Worm (Caenorhabditis elegans) whole organism, L3 larva: ENCODE data around the gene srbc-39.

Source experiments
- ZK546.5 ChIP-seq: sonication (generic microtip); optimal IDR thresholded peaks from 2 replicates; lab custom pipeline; 2017; ENCODE audit warnings: missing biosample characterization, missing genetic modification characterization
- aly-2 ChIP-seq: fragments of 150-350 bp; optimal IDR thresholded peaks from 2 replicates; lab custom pipeline; 2014; ENCODE audit warnings: missing biosample characterization, missing genetic modification characterization
- ama-1 ChIP-seq: fragments of 150-350 bp; optimal IDR thresholded peaks from 2 replicates; lab custom pipeline; 2018
- ceh-16 ChIP-seq: sonication (generic microtip); optimal IDR thresholded peaks from 2 replicates; lab custom pipeline; 2017; ENCODE audit warnings: missing biosample characterization, missing genetic modification characterization
- ceh-82 ChIP-seq: fragments of 150-350 bp; optimal IDR thresholded peaks from 2 replicates; lab custom pipeline; 2014; ENCODE audit warnings: missing biosample characterization, missing genetic modification characterization
- ceh-9 ChIP-seq: sonication (generic microtip); optimal IDR thresholded peaks from 2 replicates; lab custom pipeline; 2018; ENCODE audit warnings: missing biosample characterization, missing genetic modification characterization
- daf-12 ChIP-seq: fragments of 150-350 bp; optimal IDR thresholded peaks from 2 replicates; lab custom pipeline; 2014; ENCODE audit warnings: missing biosample characterization, missing genetic modification reagents, missing genetic modification characterization
- egl-27 ChIP-seq: sonication (generic microtip); optimal IDR thresholded peaks from 4 replicates; lab custom pipeline; 2017; ENCODE audit warnings: missing biosample characterization, missing genetic modification reagents, missing genetic modification characterization
- egl-5 ChIP-seq: fragments of 150-350 bp; optimal IDR thresholded peaks from 2 replicates; lab custom pipeline; 2017; ENCODE audit warnings: missing biosample characterization, missing genetic modification reagents, missing genetic modification characterization, inconsistent platforms
- elt-3 ChIP-seq, 3 experiments: fragments of 150-350 bp in 1 of 3; sonication (generic microtip) in 2 of 3; optimal IDR thresholded peaks; 2 replicates in 2 of 3; 4 replicates in 1 of 3; lab custom pipeline; 2014 to 2017; ENCODE audit warnings: missing biosample characterization in 3 of 3, missing genetic modification characterization in 3 of 3
- eor-1 ChIP-seq, 2 experiments: fragments of 150-350 bp; optimal IDR thresholded peaks; 2 replicates each; lab custom pipeline; 2014 to 2018; ENCODE audit warnings: missing biosample characterization in 2 of 2, missing genetic modification characterization in 2 of 2
- fkh-10 ChIP-seq: sonication (generic microtip); optimal IDR thresholded peaks from 2 replicates; lab custom pipeline; 2017; ENCODE audit warnings: missing biosample characterization, missing genetic modification reagents, missing genetic modification characterization
- jun-1 ChIP-seq: fragments of 150-350 bp; optimal IDR thresholded peaks from 2 replicates; lab custom pipeline; 2014; ENCODE audit warnings: missing biosample characterization, missing genetic modification reagents, missing genetic modification characterization
- lin-15B ChIP-seq: fragments of 150-350 bp; optimal IDR thresholded peaks from 2 replicates; lab custom pipeline; 2014; ENCODE audit warnings: missing biosample characterization, missing genetic modification characterization
- lin-39 ChIP-seq: fragments of 150-350 bp; optimal IDR thresholded peaks from 2 replicates; lab custom pipeline; 2018; ENCODE audit warnings: missing biosample characterization, missing genetic modification reagents, missing genetic modification characterization
- lsy-12 ChIP-seq: sonication (generic microtip); optimal IDR thresholded peaks from 2 replicates; lab custom pipeline; 2016; ENCODE audit warnings: mild to moderate bottlenecking, missing genetic modification characterization, missing compliant biosample characterization
- nhr-11 ChIP-seq: fragments of 150-350 bp; optimal IDR thresholded peaks from 2 replicates; lab custom pipeline; 2014; ENCODE audit warnings: missing biosample characterization, missing genetic modification characterization
- nhr-12 ChIP-seq: fragments of 150-350 bp; optimal IDR thresholded peaks from 2 replicates; lab custom pipeline; 2014; ENCODE audit warnings: missing biosample characterization, missing genetic modification characterization
- nhr-23 ChIP-seq: fragments of 150-350 bp; optimal IDR thresholded peaks from 2 replicates; lab custom pipeline; 2014; ENCODE audit warnings: missing biosample characterization, missing genetic modification reagents, missing genetic modification characterization
- nhr-25 ChIP-seq: sonication (generic microtip); optimal IDR thresholded peaks from 2 replicates; lab custom pipeline; 2017; ENCODE audit warnings: missing biosample characterization, missing genetic modification characterization
- nhr-28 ChIP-seq: fragments of 150-350 bp; optimal IDR thresholded peaks from 2 replicates; lab custom pipeline; 2014; ENCODE audit warnings: missing biosample characterization, missing genetic modification characterization
- nhr-43 ChIP-seq: sonication (generic microtip); optimal IDR thresholded peaks from 2 replicates; lab custom pipeline; 2016; ENCODE audit warnings: mild to moderate bottlenecking, missing genetic modification characterization, missing compliant biosample characterization; ENCODE audit not compliant: poor library complexity, severe bottlenecking
- nhr-77 ChIP-seq: fragments of 150-350 bp; optimal IDR thresholded peaks from 2 replicates; lab custom pipeline; 2014; ENCODE audit warnings: missing biosample characterization, missing genetic modification characterization
- pha-4 ChIP-seq: fragments of 150-350 bp; optimal IDR thresholded peaks from 2 replicates; lab custom pipeline; 2014; ENCODE audit warnings: missing biosample characterization, missing genetic modification reagents, missing genetic modification characterization
- pqm-1 ChIP-seq: fragments of 150-350 bp; optimal IDR thresholded peaks from 2 replicates; lab custom pipeline; 2017; ENCODE audit warnings: missing biosample characterization, missing genetic modification characterization, inconsistent platforms
- sea-2 ChIP-seq: fragments of 150-350 bp; sonication (generic microtip); optimal IDR thresholded peaks from 4 replicates; lab custom pipeline; 2014; ENCODE audit warnings: missing biosample characterization, missing genetic modification reagents, missing genetic modification characterization
- snpc-4 ChIP-seq: fragments of 150-350 bp; optimal IDR thresholded peaks from 2 replicates; lab custom pipeline; 2014; ENCODE audit warnings: missing biosample characterization, missing genetic modification characterization
- tbx-2 ChIP-seq: sonication (generic microtip); optimal IDR thresholded peaks from 2 replicates; lab custom pipeline; 2016; ENCODE audit warnings: mild to moderate bottlenecking, missing genetic modification characterization, missing compliant biosample characterization
- unc-39 ChIP-seq: sonication (generic microtip); optimal IDR thresholded peaks from 4 replicates; lab custom pipeline; 2017; ENCODE audit warnings: missing biosample characterization, missing genetic modification characterization
- ztf-11 ChIP-seq: fragments of 150-350 bp; optimal IDR thresholded peaks from 2 replicates; lab custom pipeline; 2014; ENCODE audit warnings: missing biosample characterization, missing genetic modification characterization
- ztf-4 ChIP-seq: fragments of 150-350 bp; optimal IDR thresholded peaks from 2 replicates; lab custom pipeline; 2014; ENCODE audit warnings: missing biosample characterization, missing genetic modification characterization

srbc-39 gene

DNA sequence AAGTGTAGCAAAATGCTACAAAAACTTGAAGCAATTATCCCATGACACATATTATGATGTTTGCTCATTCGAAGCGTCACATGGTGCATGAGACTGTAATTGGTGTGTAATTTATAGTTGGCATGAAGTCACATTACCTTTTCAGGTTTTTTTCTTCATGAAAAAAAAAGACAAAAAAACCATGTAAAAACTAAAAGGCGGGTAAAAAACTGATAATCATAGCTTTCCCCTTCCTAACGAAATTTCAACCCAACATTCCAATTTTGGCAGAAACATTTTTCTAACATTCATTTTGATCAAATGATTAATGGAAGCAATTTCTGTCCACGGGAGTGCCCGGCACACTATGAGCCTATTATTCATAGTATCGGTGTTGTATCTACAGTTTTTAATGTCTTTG lies 39.1 kb downstream of the srbc-39 start, which contains the start of gene sri-4:
TSS of gene sri-4 (plus strand) at position 301 of the 400 bp plus-strand sequence.
- no peak for TF ChIP-seq egl-5 (tag; lab: Kevin White, UChicago)
- TF ChIP-seq unc-39 (tag; lab: Kevin White, UChicago), result no peak
- TF ChIP-seq jun-1 (tag; lab: Kevin White, UChicago), result no peak
- TF ChIP-seq nhr-28 (tag; lab: Kevin White, UChicago), result no peak
- TF ChIP-seq ceh-9 (tag; lab: Kevin White, UChicago), result no peak
- TF ChIP-seq daf-12, result no peak
- TF ChIP-seq ZK546.5 (tag; lab: Kevin White, UChicago), result no peak
- no peak for TF ChIP-seq nhr-43 (tag; lab: Kevin White, UChicago)
- no peak for TF ChIP-seq pha-4 (tag; lab: Kevin White, UChicago)
- no peak for TF ChIP-seq nhr-23 (tag; lab: Kevin White, UChicago)
- TF ChIP-seq lin-39 (tag; lab: Kevin White, UChicago), result no peak
- no peak for TF ChIP-seq nhr-11 (tag; lab: Kevin White, UChicago)
- TF ChIP-seq ceh-16 (tag; lab: Kevin White, UChicago), result no peak
- no peak for TF ChIP-seq lsy-12 (tag; lab: Kevin White, UChicago)
- no peak for TF ChIP-seq nhr-77 (tag; lab: Kevin White, UChicago)
- no peak for TF ChIP-seq tbx-2 (tag; lab: Kevin White, UChicago)
- no peak for TF ChIP-seq fkh-10
- TF ChIP-seq aly-2 (tag; lab: Kevin White, UChicago), result no peak

DNA sequence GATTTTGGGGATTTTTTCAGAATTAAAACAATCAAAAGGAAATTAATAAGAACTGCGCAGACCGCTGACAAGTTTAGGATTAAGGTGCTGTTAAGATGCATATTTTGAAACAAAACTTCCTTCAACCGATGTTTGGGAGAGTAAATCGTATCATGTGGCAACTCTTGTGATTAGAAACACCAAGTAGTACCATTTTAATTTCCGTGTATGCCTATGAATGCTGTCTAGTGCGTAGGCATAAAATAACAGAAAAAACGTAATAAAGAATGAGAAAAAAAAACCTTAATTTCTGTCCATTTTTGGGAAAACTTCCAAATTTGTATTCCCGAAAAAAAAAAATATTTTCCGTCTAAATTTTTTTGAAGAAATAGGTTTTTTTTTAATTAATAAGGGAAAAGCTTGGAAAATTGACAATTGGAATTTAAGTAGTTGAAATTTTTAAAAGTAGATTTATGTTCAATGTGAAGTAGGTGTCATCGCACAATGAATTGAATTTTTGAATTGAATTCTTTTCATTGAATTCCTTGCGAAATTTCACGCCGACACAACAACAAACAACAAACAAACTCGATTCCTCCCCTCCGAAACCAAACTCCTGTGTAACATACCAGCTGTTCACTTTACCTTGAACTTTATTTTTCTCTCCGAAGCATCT lies 43.9 kb downstream of the srbc-39 start, which contains the start of the genes str-262 and srp-1:
TSS of gene str-262 (minus strand) at position 101 of the 655 bp plus-strand sequence.
TSS of gene srp-1 (plus strand) at position 605 of the 655 bp plus-strand sequence.
- TF ChIP-seq elt-3 (tag; optimal IDR thresholded peaks at IDR 0.05; lab: Kevin White, UChicago), result no peak
- TF ChIP-seq ceh-82 (tag; lab: Kevin White, UChicago), result no peak
- TF ChIP-seq ztf-4, result no peak
- TF ChIP-seq fkh-10, result no peak
- no peak for TF ChIP-seq egl-27
- TF ChIP-seq jun-1 (tag; lab: Kevin White, UChicago), result no peak
- no peak for TF ChIP-seq ama-1 (lab: Kevin White, UChicago)
- no peak for TF ChIP-seq nhr-12
- TF ChIP-seq aly-2 (tag; lab: Kevin White, UChicago), result no peak

DNA sequence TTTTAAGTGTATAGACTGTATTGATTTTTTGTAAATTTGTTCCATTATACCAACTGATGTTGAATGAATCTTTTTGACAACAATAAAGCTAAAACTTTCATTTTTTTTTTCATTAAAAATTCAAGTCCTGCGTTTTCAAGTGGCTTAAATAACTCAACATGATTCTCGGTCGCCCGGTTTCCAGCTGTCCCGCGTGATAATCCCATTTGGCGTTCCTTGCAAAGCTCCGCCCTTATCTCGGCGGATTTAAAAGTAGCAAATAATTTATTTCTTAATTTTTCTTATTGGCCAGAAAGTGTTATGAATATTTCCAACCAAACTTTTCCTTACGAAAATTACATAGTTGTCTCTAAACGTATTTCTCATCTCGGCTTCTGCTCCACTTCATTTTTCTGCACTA lies 47.3 kb downstream of the srbc-39 start, which contains the start of gene str-20:
TSS of gene str-20 (plus strand) at position 301 of the 400 bp plus-strand sequence.
- no peak for TF ChIP-seq nhr-11 (tag; lab: Kevin White, UChicago)
- no peak for TF ChIP-seq pqm-1 (tag; lab: Kevin White, UChicago)
- no peak for TF ChIP-seq unc-39 (tag; lab: Kevin White, UChicago)
- TF ChIP-seq ztf-11, result no peak
- no peak for TF ChIP-seq sea-2 (GFP tag; lab: Kevin White, UChicago)
- no peak for TF ChIP-seq nhr-25
- TF ChIP-seq snpc-4 (tag; lab: Kevin White, UChicago), result no peak
- no peak for TF ChIP-seq eor-1 (tag; optimal IDR thresholded peaks at IDR 0.05; lab: Kevin White, UChicago)
- no peak for TF ChIP-seq lin-15B (tag; lab: Kevin White, UChicago)
- no peak for TF ChIP-seq tbx-2 (tag; lab: Kevin White, UChicago)
- TF ChIP-seq, all 47 proteins: peak for 0
